Fruit fly (Drosophila melanogaster) whole organism, pupa: ENCODE data around the gene CG11425.
A peak's percentile ranks its signal among the peaks of the same experiment; 100 is the strongest.

Experiments
- CG12605 ChIP-seq: fragments of 200-800 bp; sonication (Bioruptor generic); IDR thresholded peaks from 2 replicates; pipeline ENCODE4 v1.3.6; 2022; ENCODE audit warnings: missing biosample characterization, missing genetic modification characterization
- CG14655 ChIP-seq: fragments of 200-800 bp; sonication (Bioruptor generic); optimal IDR thresholded peaks from 3 replicates; lab custom pipeline; 2017; ENCODE audit warnings: mild to moderate bottlenecking, missing biosample characterization, missing genetic modification reagents, missing genetic modification characterization
- CG15710 ChIP-seq: fragments of 200-800 bp; sonication (Bioruptor generic); optimal IDR thresholded peaks from 2 replicates; lab custom pipeline; 2018; ENCODE audit warnings: missing biosample characterization, mild to moderate bottlenecking, missing genetic modification characterization, moderate library complexity
- CG17806 ChIP-seq: fragments of 200-800 bp; sonication (Bioruptor generic); optimal IDR thresholded peaks from 2 replicates; lab custom pipeline; 2018; ENCODE audit warnings: missing biosample characterization, mild to moderate bottlenecking, missing genetic modification characterization, moderate library complexity
- CG32121 ChIP-seq: fragments of 200-800 bp; sonication (Bioruptor generic); IDR thresholded peaks from 2 replicates; pipeline ENCODE4 v1.3.6; 2022; ENCODE audit warnings: missing biosample characterization, missing genetic modification characterization
- CG8301 ChIP-seq: fragments of 200-800 bp; sonication (Bioruptor generic); optimal IDR thresholded peaks from 2 replicates; lab custom pipeline; 2018; ENCODE audit warnings: missing biosample characterization, mild to moderate bottlenecking, missing genetic modification characterization
- CG9948 ChIP-seq: fragments of 200-800 bp; sonication (Bioruptor generic); optimal IDR thresholded peaks from 2 replicates; lab custom pipeline; 2018; ENCODE audit warnings: missing biosample characterization, mild to moderate bottlenecking, missing genetic modification characterization, moderate library complexity
- EcR ChIP-seq: fragments of 200-800 bp; sonication (Bioruptor generic); optimal IDR thresholded peaks from 3 replicates; lab custom pipeline; 2019; ENCODE audit warnings: missing biosample characterization, missing genetic modification characterization, mild to moderate bottlenecking, moderate library complexity, missing genetic modification reagents
- Pif1B ChIP-seq: fragments of 200-800 bp; sonication (Bioruptor generic); optimal IDR thresholded peaks from 3 replicates; lab custom pipeline; 2016; ENCODE audit warnings: missing biosample characterization, missing genetic modification characterization
- Snoo ChIP-seq: fragments of 200-800 bp; sonication (Bioruptor generic); optimal IDR thresholded peaks from 3 replicates; lab custom pipeline; 2017; ENCODE audit warnings: missing biosample characterization, mild to moderate bottlenecking, missing genetic modification characterization, inconsistent platforms
- fd96Ca ChIP-seq: fragments of 200-800 bp; sonication (Bioruptor generic); IDR thresholded peaks from 3 replicates; pipeline ENCODE4 v1.3.6; 2022; ENCODE audit warnings: missing biosample characterization, missing genetic modification characterization

DNA sequence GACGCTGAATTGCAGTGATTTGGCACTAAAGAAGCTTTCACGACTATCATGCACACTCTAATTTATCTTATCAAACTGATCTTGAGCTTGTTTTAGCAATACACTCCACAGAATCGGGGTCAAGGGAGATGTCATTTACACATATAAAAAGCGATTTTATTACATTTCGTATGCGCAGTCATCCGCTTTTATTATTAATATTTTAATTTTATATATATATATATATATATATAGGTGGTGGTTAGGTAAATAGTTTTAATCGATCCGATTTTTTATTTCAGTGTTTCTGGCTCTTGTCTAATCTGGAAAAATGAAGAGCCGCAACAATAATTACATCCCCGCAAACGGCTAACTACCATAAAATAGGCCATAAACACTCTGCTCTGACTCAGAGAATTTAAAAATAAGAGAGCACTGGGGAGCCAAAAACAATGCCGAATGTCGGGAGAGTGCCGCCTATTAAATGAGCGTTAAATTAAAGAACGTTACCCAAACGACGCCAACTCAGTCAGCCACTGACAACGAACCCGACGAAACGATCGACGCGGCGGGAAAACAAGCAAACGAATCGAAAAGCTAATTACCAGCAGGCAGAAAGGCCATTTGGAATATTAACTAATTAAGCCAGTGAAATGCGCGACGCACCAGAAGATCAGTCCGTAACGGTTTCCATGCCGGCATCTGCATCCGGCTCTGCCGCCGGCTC, 2.9 kb upstream of the CG11425 start:
- TF ChIP-seq CG12605 (GFP tag; lab: Robert Waterston, UW) (no peak), CG9948 (tag; lab: Kevin White, UChicago) (no peak), CG14655 (peak; percentile 21), CG8301 (tag; lab: Kevin White, UChicago) (no peak), Snoo (tag; lab: Kevin White, UChicago) (no peak), CG32121 (no peak), Pif1B (GFP tag; lab: Kevin White, UChicago) (no peak), CG15710 (tag; lab: Kevin White, UChicago) (no peak), fd96Ca (GFP tag; lab: Robert Waterston, UW) (no peak), EcR (GFP tag; lab: Kevin White, UChicago) (no peak), CG17806 (tag; lab: Kevin White, UChicago) (no peak)
